Worm (Caenorhabditis elegans) whole organism, L4/young adult: Measurements from ENCODE around the gene pig-1.

ENCODE experiments used
- W03F9.2 ChIP-seq: fragments of 150-350 bp; optimal IDR thresholded peaks from 2 replicates; lab custom pipeline; 2014; ENCODE audit warnings: missing biosample characterization, missing genetic modification characterization
- him-1 ChIP-seq: sonication (generic microtip); optimal IDR thresholded peaks from 2 replicates; lab custom pipeline; 2016; ENCODE audit warnings: missing genotype, missing genetic modification reagents, missing genetic modification characterization, missing compliant biosample characterization

- no peak for TF ChIP-seq him-1
- TF ChIP-seq W03F9.2 (tag; lab: Kevin White, UChicago): peak; percentile 27
Measured at ce11 chrIV:519409-519808, at the start of gene pig-1.
